Worm (Caenorhabditis elegans) whole organism, L1 larva: ENCODE measurements around the gene srh-55.

Experiments
- aha-1 ChIP-seq: fragments of 150-350 bp; optimal IDR thresholded peaks from 2 replicates; lab custom pipeline; 2014; ENCODE audit warnings: missing biosample characterization, missing genetic modification characterization
- aly-2 ChIP-seq: fragments of 150-350 bp; optimal IDR thresholded peaks from 2 replicates; lab custom pipeline; 2014; ENCODE audit warnings: missing biosample characterization, missing genetic modification characterization
- ama-1 ChIP-seq: fragments of 150-350 bp; optimal IDR thresholded peaks from 2 replicates; lab custom pipeline; 2014
- blmp-1 ChIP-seq: fragments of 150-350 bp; optimal IDR thresholded peaks from 2 replicates; lab custom pipeline; 2014; ENCODE audit warnings: missing biosample characterization, missing genetic modification characterization
- ceh-82 ChIP-seq, 3 experiments: fragments of 150-350 bp in 1 of 3; sonication (generic microtip) in 2 of 3; optimal IDR thresholded peaks; 2 replicates each; lab custom pipeline; 2014 to 2017; ENCODE audit warnings: missing biosample characterization in 3 of 3, missing genetic modification characterization in 3 of 3
- ceh-90 ChIP-seq: sonication (generic microtip); optimal IDR thresholded peaks from 2 replicates; lab custom pipeline; 2016; ENCODE audit warnings: missing genetic modification characterization, missing compliant biosample characterization
- dpl-1 ChIP-seq, 3 experiments: fragments of 150-350 bp in 2 of 3; sonication (generic microtip) in 1 of 3; optimal IDR thresholded peaks; 2 replicates each; lab custom pipeline; 2014 to 2017; ENCODE audit warnings: missing biosample characterization in 3 of 3, missing genetic modification characterization in 3 of 3, missing genetic modification reagents in 3 of 3
- efl-1 ChIP-seq, 4 experiments: fragments of 150-350 bp; optimal IDR thresholded peaks in 3 of 4; peaks in 1 of 4; 1 replicate in 1 of 4; 2 replicates in 3 of 4; lab custom pipeline; 2014; ENCODE audit warnings: missing biosample characterization in 2 of 4, missing genetic modification characterization in 2 of 4, missing genetic modification reagents in 2 of 4
- egl-13 ChIP-seq: sonication (generic microtip); optimal IDR thresholded peaks from 2 replicates; lab custom pipeline; 2016; ENCODE audit warnings: missing genotype, missing genetic modification reagents, missing genetic modification characterization, missing compliant biosample characterization
- egl-27 ChIP-seq, 2 experiments: fragments of 150-350 bp in 1 of 2; sonication (generic microtip); optimal IDR thresholded peaks; 3 replicates each; lab custom pipeline; 2017 to 2018; ENCODE audit warnings: missing biosample characterization in 2 of 2, missing genetic modification characterization in 2 of 2, missing genetic modification reagents in 2 of 2
- elt-3 ChIP-seq, 6 experiments: fragments of 150-350 bp in 1 of 6; sonication (generic microtip); optimal IDR thresholded peaks; 2 replicates each; lab custom pipeline; 2017 to 2018; ENCODE audit warnings: missing biosample characterization in 6 of 6, missing genetic modification characterization in 6 of 6, inconsistent platforms in 1 of 6
- ets-5 ChIP-seq: fragments of 200-800 bp; sonication (Bioruptor generic); IDR thresholded peaks from 2 replicates; pipeline ENCODE4 v1.3.6; 2022; ENCODE audit warnings: missing genetic modification characterization, missing compliant biosample characterization
- fkh-10 ChIP-seq: sonication (generic microtip); optimal IDR thresholded peaks from 2 replicates; lab custom pipeline; 2017; ENCODE audit warnings: missing biosample characterization, missing genetic modification reagents, missing genetic modification characterization
- fkh-4 ChIP-seq: sonication (generic microtip); optimal IDR thresholded peaks from 2 replicates; lab custom pipeline; 2016; ENCODE audit warnings: missing compliant biosample characterization, missing genetic modification characterization, borderline replicate concordance
- fkh-8 ChIP-seq: sonication (generic microtip); optimal IDR thresholded peaks from 2 replicates; lab custom pipeline; 2016; ENCODE audit warnings: mild to moderate bottlenecking, missing genetic modification characterization, missing compliant biosample characterization
- hlh-17 ChIP-seq: fragments of 200-800 bp; sonication (Bioruptor generic); optimal IDR thresholded peaks from 2 replicates; lab custom pipeline; 2018; ENCODE audit warnings: missing genetic modification characterization, mild to moderate bottlenecking, missing compliant biosample characterization, moderate library complexity, borderline replicate concordance
- hlh-4 ChIP-seq: sonication (generic microtip); optimal IDR thresholded peaks from 2 replicates; lab custom pipeline; 2016; ENCODE audit warnings: mild to moderate bottlenecking, missing genetic modification characterization, missing compliant biosample characterization
- irx-1 ChIP-seq: sonication (generic microtip); optimal IDR thresholded peaks from 2 replicates; lab custom pipeline; 2016; ENCODE audit warnings: missing genetic modification characterization, missing compliant biosample characterization
- lin-35 ChIP-seq, 2 experiments: fragments of 150-350 bp; optimal IDR thresholded peaks; 2 replicates each; lab custom pipeline; 2014; ENCODE audit warnings: missing biosample characterization in 2 of 2, missing genetic modification characterization in 2 of 2, missing genetic modification reagents in 2 of 2
- mdl-1 ChIP-seq, 2 experiments: fragments of 150-350 bp; optimal IDR thresholded peaks; 2 replicates each; lab custom pipeline; 2014 to 2017; ENCODE audit warnings: missing biosample characterization in 2 of 2, missing genetic modification characterization in 2 of 2, inconsistent platforms in 1 of 2
- mef-2 ChIP-seq: fragments of 150-350 bp; optimal IDR thresholded peaks from 2 replicates; lab custom pipeline; 2014; ENCODE audit warnings: missing biosample characterization, missing genetic modification characterization
- mep-1 ChIP-seq: fragments of 150-350 bp; optimal IDR thresholded peaks from 2 replicates; lab custom pipeline; 2014; ENCODE audit warnings: missing biosample characterization, missing genetic modification characterization
- nhr-12 ChIP-seq: sonication (generic microtip); optimal IDR thresholded peaks from 2 replicates; lab custom pipeline; 2017; ENCODE audit warnings: missing biosample characterization, missing genetic modification characterization
- nhr-47 ChIP-seq: sonication (generic microtip); optimal IDR thresholded peaks from 2 replicates; lab custom pipeline; 2016; ENCODE audit warnings: mild to moderate bottlenecking, missing genetic modification characterization, moderate library complexity, missing compliant biosample characterization
- pqm-1 ChIP-seq: sonication (generic microtip); optimal IDR thresholded peaks from 3 replicates; lab custom pipeline; 2017; ENCODE audit warnings: missing biosample characterization, missing genetic modification characterization
- rnt-1 ChIP-seq: sonication (generic microtip); optimal IDR thresholded peaks from 2 replicates; lab custom pipeline; 2016; ENCODE audit warnings: mild to moderate bottlenecking, missing genetic modification characterization, moderate library complexity, missing compliant biosample characterization
- skn-1 ChIP-seq: fragments of 150-350 bp; optimal IDR thresholded peaks from 2 replicates; lab custom pipeline; 2014; ENCODE audit warnings: missing biosample characterization, missing genetic modification characterization
- sup-37 ChIP-seq: fragments of 200-800 bp; sonication (Bioruptor generic); optimal IDR thresholded peaks from 2 replicates; lab custom pipeline; 2018; ENCODE audit warnings: mild to moderate bottlenecking, missing genetic modification characterization, missing compliant biosample characterization
- swsn-7 ChIP-seq: sonication (generic microtip); optimal IDR thresholded peaks from 2 replicates; lab custom pipeline; 2016; ENCODE audit warnings: missing genetic modification characterization, missing compliant biosample characterization
- tlp-1 ChIP-seq: fragments of 150-350 bp; optimal IDR thresholded peaks from 2 replicates; lab custom pipeline; 2014; ENCODE audit warnings: missing biosample characterization, missing genetic modification characterization
- unc-130 ChIP-seq: fragments of 150-350 bp; optimal IDR thresholded peaks from 2 replicates; lab custom pipeline; 2017; ENCODE audit warnings: missing biosample characterization, missing genetic modification characterization, inconsistent platforms
- unc-62 ChIP-seq: fragments of 150-350 bp; optimal IDR thresholded peaks from 2 replicates; lab custom pipeline; 2014; ENCODE audit warnings: missing biosample characterization, missing genetic modification reagents, missing genetic modification characterization
- unc-98 ChIP-seq: fragments of 200-800 bp; sonication (Bioruptor generic); IDR thresholded peaks from 2 replicates; pipeline ENCODE4 v1.3.6; 2022; ENCODE audit warnings: missing genetic modification characterization, missing compliant biosample characterization
- xbp-1 ChIP-seq: sonication (generic microtip); optimal IDR thresholded peaks from 2 replicates; lab custom pipeline; 2016; ENCODE audit warnings: missing genetic modification characterization, missing compliant biosample characterization
- ztf-11 ChIP-seq, 2 experiments: sonication (generic microtip); optimal IDR thresholded peaks; 2 replicates each; lab custom pipeline; 2016 to 2017; ENCODE audit warnings: missing genetic modification characterization in 2 of 2, missing biosample characterization in 1 of 2, missing compliant biosample characterization in 1 of 2

The srh-55 gene

ce11 chrV:15148800-15149199, 4.6 kb upstream of the srh-55 start, which contains the start of gene T09F5.1 (continued):
- no peak for TF ChIP-seq fkh-4 (tag; lab: Kevin White, UChicago)
- no peak for TF ChIP-seq blmp-1 (tag; lab: Kevin White, UChicago)
- no peak for TF ChIP-seq ets-5

- TF ChIP-seq blmp-1 (tag; lab: Kevin White, UChicago) (no peak), xbp-1 (no peak), sup-37 (no peak), lin-35 (GFP tag; optimal IDR thresholded peaks at IDR 0.05; lab: Kevin White, UChicago) (no peak), ets-5 (no peak)
These were observed 3.2 kb upstream of the srh-55 start for ce11 chrV:15150176-15150575.

DNA sequence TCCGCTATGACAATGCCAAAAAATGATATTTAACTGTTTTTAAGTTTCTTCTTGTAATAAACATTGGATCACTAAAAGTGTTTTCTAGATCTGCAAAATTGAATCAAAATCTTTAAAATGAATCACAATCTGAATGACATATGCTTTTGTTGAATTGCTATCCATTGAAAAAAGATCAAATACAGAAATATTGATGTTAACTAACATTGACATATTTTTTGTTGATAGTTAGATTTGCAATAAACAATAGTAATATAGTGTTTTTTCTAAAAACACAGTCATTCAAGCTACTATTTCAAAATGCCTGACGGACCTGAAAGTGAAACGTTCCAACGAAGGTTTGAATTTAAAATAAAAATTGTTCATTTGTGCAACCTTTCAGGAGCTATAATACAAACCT, 2.7 kb upstream of the srh-55 start, which contains the start of gene T09F5.2:
TSS of gene T09F5.2 (plus strand) at position 301 of the 400 bp plus-strand sequence.
- TF ChIP-seq unc-62 (GFP tag; lab: Kevin White, UChicago), result no peak
- no peak for TF ChIP-seq fkh-10 (GFP tag; lab: Kevin White, UChicago)
- no peak for TF ChIP-seq rnt-1 (tag; lab: Kevin White, UChicago)
- no peak for TF ChIP-seq aha-1
- no peak for TF ChIP-seq ceh-82 (tag; optimal IDR thresholded peaks at IDR 0.05; lab: Kevin White, UChicago)
- TF ChIP-seq skn-1, result no peak
- TF ChIP-seq aly-2 (tag; lab: Kevin White, UChicago), result no peak
- no peak for TF ChIP-seq mdl-1 (tag; optimal IDR thresholded peaks at IDR 0.05; lab: Kevin White, UChicago)

ce11 chrV:15152010-15152409, 1.4 kb upstream of the srh-55 start:
- TF ChIP-seq ceh-90 (tag; lab: Kevin White, UChicago) (no peak), efl-1 (optimal IDR thresholded peaks at IDR 0.05; lab: Kevin White, UChicago) (no peak), efl-1 (GFP tag; optimal IDR thresholded peaks at IDR 0.05 in 1 of 2; lab: Kevin White, UChicago) (peak in 1 of 2 experiments; percentile 72), mef-2 (tag; lab: Kevin White, UChicago) (no peak), ets-5 (no peak)

- TF ChIP-seq dpl-1 (GFP tag; optimal IDR thresholded peaks at IDR 0.05; lab: Kevin White, UChicago), result no peak
- no peak for TF ChIP-seq pqm-1 (tag; lab: Kevin White, UChicago)
- no peak for TF ChIP-seq ztf-11 (tag; optimal IDR thresholded peaks at IDR 0.05; lab: Kevin White, UChicago)
- TF ChIP-seq egl-13, result no peak
- no peak for TF ChIP-seq swsn-7 (tag; lab: Kevin White, UChicago)
- no peak for TF ChIP-seq ama-1 (lab: Kevin White, UChicago)
- no peak for TF ChIP-seq tlp-1 (tag; lab: Kevin White, UChicago)
- no peak for TF ChIP-seq nhr-47 (tag; lab: Kevin White, UChicago)
- TF ChIP-seq nhr-12, result no peak
- TF ChIP-seq, all 84 proteins: peak for 0
These were observed 3.1 kb downstream of the srh-55 start for ce11 chrV:15156504-15156903.

ce11 chrV:15158691-15159090, 5.3 kb downstream of the srh-55 start, which contains the start of gene str-45:
Gene str-45 (plus strand): TSS chrV:15158991.
- TF ChIP-seq efl-1 (optimal IDR thresholded peaks at IDR 0.05; lab: Kevin White, UChicago) (no peak), efl-1 (GFP tag; optimal IDR thresholded peaks at IDR 0.05 in 1 of 2; lab: Kevin White, UChicago) (peak in 1 of 2 experiments; percentile 50), hlh-17 (no peak), egl-27 (tag; optimal IDR thresholded peaks at IDR 0.05; lab: Kevin White, UChicago) (no peak), elt-3 (tag; optimal IDR thresholded peaks at IDR 0.05; lab: Kevin White, UChicago) (no peak)

DNA sequence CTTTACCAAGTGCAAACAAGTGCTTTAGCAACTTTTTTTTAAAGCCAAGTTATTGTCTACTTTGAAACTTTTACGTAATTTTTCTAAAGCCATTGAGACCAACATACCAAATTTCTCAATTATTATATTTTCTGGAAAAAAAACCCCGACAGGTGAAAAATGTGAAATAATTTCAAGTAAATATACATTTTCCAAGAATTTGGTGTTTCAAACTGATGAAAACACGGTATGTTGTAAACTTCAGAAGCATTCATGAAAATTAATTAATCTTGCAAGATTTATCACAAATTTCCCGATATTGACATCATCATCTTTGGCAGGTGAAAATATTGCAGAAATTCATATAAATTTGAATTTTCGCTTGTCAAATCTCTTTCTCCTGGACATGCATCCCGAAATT, 9.3 kb downstream of the srh-55 start, which contains the start of gene srz-11:
TSS of gene srz-11 (plus strand) at position 386 of the 400 bp plus-strand sequence.
- TF ChIP-seq mep-1 (tag; lab: Kevin White, UChicago) (no peak), unc-130 (no peak), nhr-47 (tag; lab: Kevin White, UChicago) (peak; percentile 10), fkh-8 (tag; lab: Kevin White, UChicago) (peak; percentile 24), irx-1 (tag; lab: Kevin White, UChicago) (no peak), unc-98 (no peak), hlh-4 (tag; lab: Kevin White, UChicago) (peak; percentile 100)
